Worm (Caenorhabditis elegans) whole organism, L4/young adult: Measurements from ENCODE around the gene ccch-5.

ENCODE experiments used
- W03F9.2 ChIP-seq: fragments of 150-350 bp; optimal IDR thresholded peaks from 2 replicates; lab custom pipeline; 2014; ENCODE audit warnings: missing biosample characterization, missing genetic modification characterization
- dao-5 ChIP-seq: sonication (generic microtip); optimal IDR thresholded peaks from 2 replicates; lab custom pipeline; 2016; ENCODE audit warnings: missing genotype, missing genetic modification characterization, moderate library complexity, missing compliant biosample characterization
- him-1 ChIP-seq: sonication (generic microtip); optimal IDR thresholded peaks from 2 replicates; lab custom pipeline; 2016; ENCODE audit warnings: missing genotype, missing genetic modification reagents, missing genetic modification characterization, missing compliant biosample characterization

ce11 chrIV:14954842-14955241, 35.4 kb downstream of the ccch-5 start:
- TF ChIP-seq him-1 (tag; lab: Kevin White, UChicago) (no peak), dao-5 (tag; lab: Kevin White, UChicago) (no peak), W03F9.2 (tag; lab: Kevin White, UChicago) (no peak)
